Fruit fly (Drosophila melanogaster) whole organism, embryonic: ENCODE data around the gene CG13392.

Experiments used
- Abd-B ChIP-seq: fragments of 200-800 bp; sonication (Bioruptor generic); optimal IDR thresholded peaks from 2 replicates; lab custom pipeline; 2018; ENCODE audit warnings: missing biosample characterization, mild to moderate bottlenecking, missing genetic modification characterization, moderate library complexity
- Atf-2 ChIP-seq: fragments of 200-800 bp; sonication (Bioruptor generic); optimal IDR thresholded peaks from 2 replicates; lab custom pipeline; 2016; ENCODE audit warnings: missing biosample characterization, missing genetic modification characterization
- BtbVII ChIP-seq: fragments of 200-800 bp; sonication (Bioruptor generic); optimal IDR thresholded peaks from 3 replicates; lab custom pipeline; 2017; ENCODE audit warnings: missing biosample characterization, mild to moderate bottlenecking, missing genetic modification characterization
- CG12071 ChIP-seq: fragments of 200-800 bp; sonication (Bioruptor generic); optimal IDR thresholded peaks from 3 replicates; lab custom pipeline; 2018; ENCODE audit warnings: missing biosample characterization, mild to moderate bottlenecking, missing genetic modification characterization
- CG12391 ChIP-seq: fragments of 200-800 bp; sonication (Bioruptor generic); optimal IDR thresholded peaks from 3 replicates; lab custom pipeline; 2018; ENCODE audit warnings: missing biosample characterization, mild to moderate bottlenecking, missing genetic modification characterization, moderate library complexity
- CG13624 ChIP-seq: fragments of 200-800 bp; sonication (Bioruptor generic); optimal IDR thresholded peaks from 2 replicates; lab custom pipeline; 2016; ENCODE audit warnings: missing biosample characterization, missing genetic modification characterization
- CG13775 ChIP-seq: fragments of 200-800 bp; sonication (Bioruptor generic); optimal IDR thresholded peaks from 3 replicates; lab custom pipeline; 2017; ENCODE audit warnings: missing biosample characterization, mild to moderate bottlenecking, missing genetic modification characterization
- CG2202 ChIP-seq: fragments of 200-800 bp; sonication (Bioruptor generic); optimal IDR thresholded peaks from 2 replicates; lab custom pipeline; 2018; ENCODE audit warnings: missing biosample characterization, mild to moderate bottlenecking, missing genetic modification characterization
- CG30020 ChIP-seq: fragments of 200-800 bp; optimal IDR thresholded peaks from 2 replicates; lab custom pipeline; 2019; ENCODE audit warnings: missing biosample characterization, mild to moderate bottlenecking, missing genetic modification characterization, moderate library complexity
- CG34376 ChIP-seq: fragments of 200-800 bp; sonication (Bioruptor generic); optimal IDR thresholded peaks from 2 replicates; lab custom pipeline; 2018; ENCODE audit warnings: missing biosample characterization, mild to moderate bottlenecking, missing genetic modification characterization
- CG5180 ChIP-seq: fragments of 200-800 bp; sonication (Bioruptor generic); optimal IDR thresholded peaks from 3 replicates; lab custom pipeline; 2017; ENCODE audit warnings: missing biosample characterization, missing genetic modification characterization, mild to moderate bottlenecking, moderate library complexity, missing genetic modification reagents
- CG6272 ChIP-seq: fragments of 200-800 bp; sonication (Bioruptor generic); IDR thresholded peaks from 2 replicates; pipeline ENCODE4 v1.3.6; 2022; ENCODE audit warnings: missing biosample characterization, missing genetic modification characterization
- CG6654 ChIP-seq: fragments of 200-800 bp; sonication (Bioruptor generic); optimal IDR thresholded peaks from 2 replicates; lab custom pipeline; 2017; ENCODE audit warnings: missing biosample characterization, mild to moderate bottlenecking, missing genetic modification characterization
- CG7372 ChIP-seq: fragments of 200-800 bp; sonication (Bioruptor generic); IDR thresholded peaks from 2 replicates; pipeline ENCODE4 v1.3.6; 2022; ENCODE audit warnings: missing biosample characterization, missing genetic modification characterization
- CG7745 ChIP-seq: fragments of 200-800 bp; sonication (Bioruptor generic); optimal IDR thresholded peaks from 2 replicates; lab custom pipeline; 2018; ENCODE audit warnings: missing biosample characterization, mild to moderate bottlenecking, missing genetic modification characterization, moderate library complexity
- CG7963 ChIP-seq: fragments of 200-800 bp; sonication (Bioruptor generic); IDR thresholded peaks from 3 replicates; pipeline ENCODE4 v1.3.6; 2022; ENCODE audit warnings: missing biosample characterization, missing genetic modification characterization; ENCODE audit not compliant: partially characterized antibody
- CG8924 ChIP-seq: fragments of 200-800 bp; optimal IDR thresholded peaks from 3 replicates; lab custom pipeline; 2019; ENCODE audit warnings: missing biosample characterization, mild to moderate bottlenecking, missing genetic modification characterization, moderate library complexity
- CG9215 ChIP-seq: fragments of 200-800 bp; sonication (Bioruptor generic); IDR thresholded peaks from 2 replicates; pipeline ENCODE4 v1.3.6; 2022; ENCODE audit warnings: missing biosample characterization, missing genetic modification characterization
- CG9437 ChIP-seq: fragments of 200-800 bp; sonication (Bioruptor generic); optimal IDR thresholded peaks from 2 replicates; lab custom pipeline; 2018; ENCODE audit warnings: missing biosample characterization, mild to moderate bottlenecking, missing genetic modification characterization
- CHES-1-like ChIP-seq: fragments of 200-800 bp; sonication (Bioruptor generic); optimal IDR thresholded peaks from 2 replicates; lab custom pipeline; 2016; ENCODE audit warnings: missing biosample characterization, missing genetic modification characterization
- CkIIα-i1 ChIP-seq: fragments of 200-800 bp; sonication (Bioruptor generic); IDR thresholded peaks from 2 replicates; pipeline ENCODE4 v1.3.6; 2022; ENCODE audit warnings: missing biosample characterization, missing genetic modification characterization
- CoRest ChIP-seq: fragments of 200-800 bp; sonication (Bioruptor generic); optimal IDR thresholded peaks from 3 replicates; lab custom pipeline; 2018; ENCODE audit warnings: missing biosample characterization, mild to moderate bottlenecking, missing genetic modification characterization, moderate library complexity
- CrebB ChIP-seq: fragments of 200-800 bp; sonication (Bioruptor generic); optimal IDR thresholded peaks from 3 replicates; lab custom pipeline; 2018; ENCODE audit warnings: missing biosample characterization, mild to moderate bottlenecking, missing genetic modification characterization
- Dbx ChIP-seq: fragments of 200-800 bp; sonication (Bioruptor generic); IDR thresholded peaks from 3 replicates; pipeline ENCODE4 v1.3.6; 2022; ENCODE audit warnings: missing biosample characterization, missing genetic modification characterization
- E2f2 ChIP-seq: fragments of 200-800 bp; sonication (Bioruptor generic); IDR thresholded peaks from 2 replicates; pipeline ENCODE4 v1.3.6; 2022; ENCODE audit warnings: missing biosample characterization, missing genetic modification characterization
- HLH54F ChIP-seq: fragments of 200-800 bp; sonication (Bioruptor generic); optimal IDR thresholded peaks from 3 replicates; lab custom pipeline; 2016; ENCODE audit warnings: missing biosample characterization, missing genetic modification characterization
- Hr39 ChIP-seq: fragments of >200 bp; optimal IDR thresholded peaks from 2 replicates; lab custom pipeline; 2017
- Lhr ChIP-seq: fragments of 200-800 bp; sonication (Bioruptor generic); optimal IDR thresholded peaks from 3 replicates; lab custom pipeline; 2017; ENCODE audit warnings: mild to moderate bottlenecking, missing biosample characterization, missing genetic modification reagents, missing genetic modification characterization
- Rfx ChIP-seq: fragments of 200-800 bp; sonication (Bioruptor generic); IDR thresholded peaks from 2 replicates; pipeline ENCODE4 v1.3.6; 2022; ENCODE audit warnings: missing biosample characterization, missing genetic modification characterization
- Side ChIP-seq: fragments of 200-800 bp; sonication (Bioruptor generic); optimal IDR thresholded peaks from 2 replicates; lab custom pipeline; 2016; ENCODE audit warnings: missing biosample characterization, missing genetic modification characterization
- Spps ChIP-seq: fragments of 200-800 bp; sonication (Bioruptor generic); optimal IDR thresholded peaks from 2 replicates; lab custom pipeline; 2018; ENCODE audit warnings: missing biosample characterization, mild to moderate bottlenecking, missing genetic modification characterization
- Trl ChIP-seq, 3 experiments: fragments of >200 bp in 2 of 3; fragments of 200-800 bp in 1 of 3; sonication (Bioruptor generic) in 1 of 3; optimal IDR thresholded peaks; 2 replicates in 1 of 3; 3 replicates in 2 of 3; lab custom pipeline; 2016 to 2017; ENCODE audit warnings: missing biosample characterization in 1 of 3, missing genetic modification characterization in 1 of 3
- Xrp1 ChIP-seq: fragments of 200-800 bp; sonication (Bioruptor generic); IDR thresholded peaks from 2 replicates; pipeline ENCODE4 v1.3.6; 2022; ENCODE audit warnings: missing biosample characterization, missing genetic modification characterization
- ab ChIP-seq: fragments of 200-800 bp; sonication (Bioruptor generic); optimal IDR thresholded peaks from 2 replicates; lab custom pipeline; 2016; ENCODE audit warnings: missing biosample characterization, missing genetic modification characterization
- bcd ChIP-seq: fragments of 200-800 bp; sonication (Bioruptor generic); optimal IDR thresholded peaks from 2 replicates; lab custom pipeline; 2017; ENCODE audit warnings: missing biosample characterization, mild to moderate bottlenecking, missing genetic modification characterization
- cad ChIP-seq: fragments of >200 bp; optimal IDR thresholded peaks from 2 replicates; lab custom pipeline; 2017; ENCODE audit warnings: missing biosample characterization, missing genetic modification characterization
- chm ChIP-seq: fragments of 200-800 bp; sonication (Bioruptor generic); IDR thresholded peaks from 2 replicates; pipeline ENCODE4 v1.3.6; 2022; ENCODE audit warnings: missing biosample characterization, missing genetic modification characterization
- chn ChIP-seq: fragments of 200-800 bp; sonication (Bioruptor generic); optimal IDR thresholded peaks from 2 replicates; lab custom pipeline; 2016; ENCODE audit warnings: missing biosample characterization, missing genetic modification characterization
- corto ChIP-seq: fragments of 200-800 bp; sonication (Bioruptor generic); optimal IDR thresholded peaks from 2 replicates; lab custom pipeline; 2016; ENCODE audit warnings: missing biosample characterization, mild to moderate bottlenecking, missing genetic modification characterization, moderate library complexity
- disco-r ChIP-seq: fragments of 200-800 bp; sonication (Bioruptor generic); optimal IDR thresholded peaks from 2 replicates; lab custom pipeline; 2016; ENCODE audit warnings: missing biosample characterization, missing genetic modification characterization
- dpn ChIP-seq, 2 experiments: fragments of 200-800 bp; sonication (Bioruptor generic); optimal IDR thresholded peaks; 3 replicates each; lab custom pipeline; 2016; ENCODE audit warnings: missing biosample characterization in 2 of 2, missing genetic modification characterization in 2 of 2
- ems ChIP-seq: fragments of 200-800 bp; sonication (Bioruptor generic); optimal IDR thresholded peaks from 3 replicates; lab custom pipeline; 2016; ENCODE audit warnings: missing biosample characterization, missing genetic modification characterization
- fd64A ChIP-seq: fragments of 200-800 bp; sonication (Bioruptor generic); optimal IDR thresholded peaks from 3 replicates; lab custom pipeline; 2018; ENCODE audit warnings: missing biosample characterization, mild to moderate bottlenecking, missing genetic modification characterization
- hb ChIP-seq: fragments of 200-800 bp; sonication (Bioruptor generic); IDR thresholded peaks from 3 replicates; pipeline ENCODE4 v1.3.6; 2022; ENCODE audit warnings: missing biosample characterization, missing genetic modification characterization; ENCODE audit not compliant: partially characterized antibody
- klu ChIP-seq: fragments of 200-800 bp; sonication (Bioruptor generic); IDR thresholded peaks from 2 replicates; pipeline ENCODE4 v1.3.6; 2022; ENCODE audit warnings: missing biosample characterization, missing genetic modification characterization
- nerfin-1 ChIP-seq: fragments of 200-800 bp; sonication (Bioruptor generic); optimal IDR thresholded peaks from 3 replicates; lab custom pipeline; 2019; ENCODE audit warnings: missing biosample characterization, mild to moderate bottlenecking, missing genetic modification characterization, moderate library complexity
- onecut ChIP-seq: fragments of 200-800 bp; sonication (Bioruptor generic); IDR thresholded peaks from 2 replicates; pipeline ENCODE4 v1.3.6; 2022; ENCODE audit warnings: missing biosample characterization, missing genetic modification characterization
- pnt ChIP-seq: fragments of 200-800 bp; sonication (Bioruptor generic); optimal IDR thresholded peaks from 3 replicates; lab custom pipeline; 2016; ENCODE audit warnings: missing biosample characterization, missing genetic modification characterization
- pros ChIP-seq: fragments of 200-800 bp; sonication (Bioruptor generic); optimal IDR thresholded peaks from 3 replicates; lab custom pipeline; 2019; ENCODE audit warnings: missing biosample characterization, mild to moderate bottlenecking, missing genetic modification characterization, moderate library complexity
- schlank ChIP-seq: fragments of 200-800 bp; sonication (Bioruptor generic); optimal IDR thresholded peaks from 2 replicates; lab custom pipeline; 2018; ENCODE audit warnings: missing biosample characterization, mild to moderate bottlenecking, missing genetic modification characterization
- sug ChIP-seq: fragments of 200-800 bp; optimal IDR thresholded peaks from 2 replicates; lab custom pipeline; 2019; ENCODE audit warnings: missing biosample characterization, mild to moderate bottlenecking, missing genetic modification characterization, moderate library complexity
- vvl ChIP-seq: fragments of 200-800 bp; sonication (Bioruptor generic); IDR thresholded peaks from 2 replicates; pipeline ENCODE4 v1.3.6; 2022; ENCODE audit warnings: missing biosample characterization, missing genetic modification characterization

Gene CG13392

DNA sequence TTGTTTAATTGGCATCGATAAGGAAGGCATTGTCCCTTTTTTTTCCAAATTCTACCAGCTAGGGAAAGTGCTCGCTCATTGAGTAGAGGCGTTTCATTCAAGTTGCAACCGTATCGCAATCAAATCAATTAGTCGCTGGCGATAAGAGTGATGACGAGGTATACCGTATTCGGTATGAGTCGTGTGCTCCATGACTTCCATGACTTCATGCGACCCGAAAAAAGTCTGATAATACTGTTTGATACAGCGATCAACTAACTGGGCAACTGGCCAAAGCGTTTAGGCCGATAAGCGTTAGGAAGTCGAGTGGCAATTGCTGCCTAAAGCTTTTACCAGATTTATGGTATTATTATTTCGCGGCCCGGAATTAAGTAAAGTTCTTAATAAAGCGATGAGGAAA, 38.1 kb downstream of the CG13392 start (continued):
- no peak for TF ChIP-seq Dbx (GFP tag; lab: Robert Waterston, UW)
- no peak for TF ChIP-seq CG9215 (GFP tag; lab: Robert Waterston, UW)
- TF ChIP-seq CoRest (tag; lab: Kevin White, UChicago): no peak
- TF ChIP-seq chn (GFP tag; lab: Kevin White, UChicago): no peak
- TF ChIP-seq CG5180 (GFP tag; lab: Kevin White, UChicago): peak; percentile 74
- TF ChIP-seq dpn (GFP tag; optimal IDR thresholded peaks at IDR 0.05; lab: Kevin White, UChicago): no peak
- TF ChIP-seq E2f2 (GFP tag; lab: Robert Waterston, UW): no peak
- TF ChIP-seq bcd (GFP tag; lab: Kevin White, UChicago): no peak
- no peak for TF ChIP-seq CG12391
- TF ChIP-seq BtbVII (GFP tag; lab: Kevin White, UChicago): peak; percentile 2
- no peak for TF ChIP-seq Xrp1
- TF ChIP-seq Trl (optimal IDR thresholded peaks at IDR 0.05; lab: Kevin White, UChicago): no peak
- no peak for TF ChIP-seq Trl (GFP tag; optimal IDR thresholded peaks at IDR 0.05; lab: Kevin White, UChicago)
- TF ChIP-seq corto (GFP tag; lab: Kevin White, UChicago): no peak
- no peak for TF ChIP-seq schlank (tag; lab: Kevin White, UChicago)
- peak; percentile 51 for TF ChIP-seq sug (tag; lab: Kevin White, UChicago)
- no peak for TF ChIP-seq CG9437 (GFP tag; lab: Kevin White, UChicago)
- no peak for TF ChIP-seq ems
- no peak for TF ChIP-seq CG30020 (tag; lab: Kevin White, UChicago)
- TF ChIP-seq pnt (GFP tag; lab: Kevin White, UChicago): no peak
- TF ChIP-seq nerfin-1 (tag; lab: Kevin White, UChicago): no peak
- no peak for TF ChIP-seq CG7745 (tag; lab: Kevin White, UChicago)
- TF ChIP-seq Hr39 (lab: Kevin White, UChicago): no peak
- no peak for TF ChIP-seq disco-r (GFP tag; lab: Kevin White, UChicago)
- TF ChIP-seq CG2202: no peak
- TF ChIP-seq CG34376 (GFP tag; lab: Kevin White, UChicago): peak; percentile 78
- TF ChIP-seq cad (GFP tag; lab: Kevin White, UChicago): no peak
- no peak for TF ChIP-seq onecut (GFP tag; lab: Robert Waterston, UW)
- no peak for TF ChIP-seq Atf-2 (GFP tag; lab: Kevin White, UChicago)
- no peak for TF ChIP-seq Rfx
- TF ChIP-seq Abd-B (GFP tag; lab: Kevin White, UChicago): no peak
- no peak for TF ChIP-seq CG7963 (GFP tag; lab: Robert Waterston, UW)
- no peak for TF ChIP-seq CG13624 (GFP tag; lab: Kevin White, UChicago)
- no peak for TF ChIP-seq CG6654 (GFP tag; lab: Kevin White, UChicago)
- no peak for TF ChIP-seq ab (GFP tag; lab: Kevin White, UChicago)
- TF ChIP-seq CHES-1-like (GFP tag; lab: Kevin White, UChicago): no peak
- no peak for TF ChIP-seq chm (GFP tag; lab: Robert Waterston, UW)
- TF ChIP-seq vvl (GFP tag; lab: Robert Waterston, UW): no peak
- no peak for TF ChIP-seq klu
- no peak for TF ChIP-seq CG6272 (GFP tag; lab: Robert Waterston, UW)
- TF ChIP-seq CkIIα-i1: no peak
- no peak for TF ChIP-seq CG13775 (GFP tag; lab: Kevin White, UChicago)
- TF ChIP-seq CG12071 (GFP tag; lab: Kevin White, UChicago): no peak
- no peak for TF ChIP-seq Side (GFP tag; lab: Kevin White, UChicago)
- no peak for TF ChIP-seq pros (GFP tag; lab: Kevin White, UChicago)
- TF ChIP-seq Spps (tag; lab: Kevin White, UChicago): no peak
- TF ChIP-seq fd64A: no peak
- no peak for TF ChIP-seq HLH54F (GFP tag; lab: Kevin White, UChicago)
- TF ChIP-seq CG7372 (GFP tag; lab: Robert Waterston, UW): no peak
- no peak for TF ChIP-seq CG8924 (tag; lab: Kevin White, UChicago)
- TF ChIP-seq Lhr: no peak
- TF ChIP-seq hb (GFP tag; lab: Robert Waterston, UW): no peak
- TF ChIP-seq CrebB (tag; lab: Kevin White, UChicago): no peak
